Worm (Caenorhabditis elegans) whole organism, L4 larva: ENCODE measurements around the gene C25F9.12.

Source experiments
- ama-1 ChIP-seq: fragments of 150-350 bp; optimal IDR thresholded peaks from 2 replicates; lab custom pipeline; 2014; ENCODE audit warnings: inconsistent platforms, mixed read lengths
- ceh-82 ChIP-seq: sonication (generic microtip); optimal IDR thresholded peaks from 2 replicates; lab custom pipeline; 2017; ENCODE audit warnings: missing biosample characterization, missing genetic modification characterization
- cey-2 ChIP-seq: sonication (generic microtip); optimal IDR thresholded peaks from 3 replicates; lab custom pipeline; 2017; ENCODE audit warnings: missing genetic modification characterization, mild to moderate bottlenecking, missing compliant biosample characterization, antibody characterized with exemption, borderline replicate concordance; ENCODE audit not compliant: insufficient read depth
- dpl-1 ChIP-seq: fragments of 150-350 bp; optimal IDR thresholded peaks from 2 replicates; lab custom pipeline; 2014; ENCODE audit warnings: missing biosample characterization, missing genetic modification reagents, missing genetic modification characterization
- egl-27 ChIP-seq: sonication (generic microtip); optimal IDR thresholded peaks from 3 replicates; lab custom pipeline; 2017; ENCODE audit warnings: missing biosample characterization, missing genetic modification reagents, missing genetic modification characterization
- lin-1 ChIP-seq: fragments of 200-800 bp; sonication (Bioruptor generic); IDR thresholded peaks from 2 replicates; pipeline ENCODE4 v1.3.6; 2022; ENCODE audit warnings: missing genetic modification reagents, missing genetic modification characterization, missing compliant biosample characterization
- lin-13 ChIP-seq: fragments of 150-350 bp; optimal IDR thresholded peaks from 2 replicates; lab custom pipeline; 2014; ENCODE audit warnings: missing biosample characterization, missing genetic modification reagents, missing genetic modification characterization
- nhr-77 ChIP-seq: fragments of 150-350 bp; optimal IDR thresholded peaks from 2 replicates; lab custom pipeline; 2014; ENCODE audit warnings: missing biosample characterization, missing genetic modification characterization
- skn-1 ChIP-seq: fragments of 150-350 bp; optimal IDR thresholded peaks from 2 replicates; lab custom pipeline; 2014; ENCODE audit warnings: missing biosample characterization, missing genetic modification characterization
- unc-62 ChIP-seq, 3 experiments: fragments of 150-350 bp in 1 of 3; sonication (generic microtip); optimal IDR thresholded peaks in 2 of 3; peaks in 1 of 3; 1 replicate in 1 of 3; 2 replicates in 2 of 3; lab custom pipeline; 2014 to 2017; ENCODE audit warnings: missing biosample characterization in 3 of 3, missing genetic modification characterization in 3 of 3, missing genetic modification reagents in 3 of 3, missing genotype in 1 of 3
- zfp-3 ChIP-seq: fragments of 200-800 bp; sonication (Bioruptor generic); conservative IDR thresholded peaks from 2 replicates; pipeline ENCODE4 v1.3.6; 2022; ENCODE audit warnings: missing genetic modification reagents, missing genetic modification characterization, missing compliant biosample characterization

DNA sequence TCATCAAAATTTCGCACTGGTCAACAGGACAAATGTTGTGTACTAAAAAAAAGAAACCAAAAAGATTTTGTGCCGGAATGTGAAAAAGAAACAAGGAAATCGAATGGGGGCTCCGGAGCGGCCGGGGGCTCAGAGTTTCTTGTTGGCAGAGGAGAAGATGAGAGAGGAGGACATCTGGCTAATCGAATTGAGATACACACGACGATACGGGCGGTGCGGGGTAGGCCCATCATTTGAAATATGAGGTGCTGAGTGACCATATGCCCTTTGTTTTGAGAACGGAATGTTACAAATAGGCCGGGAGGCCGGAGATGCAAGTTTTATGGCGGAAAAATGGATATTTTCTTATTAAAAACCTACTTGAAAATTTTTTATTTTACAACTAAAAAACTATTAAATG, 44.7 kb downstream of the C25F9.12 start:
- TF ChIP-seq ama-1 (lab: Kevin White, UChicago) (no peak), cey-2 (tag; lab: Kevin White, UChicago) (no peak), nhr-77 (tag; lab: Kevin White, UChicago) (no peak), egl-27 (no peak), skn-1 (tag; lab: Kevin White, UChicago) (no peak), lin-13 (GFP tag; lab: Kevin White, UChicago) (no peak), unc-62 (GFP tag; optimal IDR thresholded peaks at IDR 0.05 in 1 of 2; lab: Kevin White, UChicago) (no peak), unc-62 (tag; optimal IDR thresholded peaks at IDR 0.05; lab: Kevin White, UChicago) (no peak), dpl-1 (no peak), lin-1 (GFP tag; lab: Robert Waterston, UW) (no peak), zfp-3 (GFP tag; lab: Robert Waterston, UW) (no peak), ceh-82 (tag; lab: Kevin White, UChicago) (no peak)
